Worm (Caenorhabditis elegans) whole organism, L2 larva: ENCODE results near the gene nhr-44.

Experiments used
- fos-1 ChIP-seq: fragments of 150-350 bp; optimal IDR thresholded peaks from 2 replicates; lab custom pipeline; 2014; ENCODE audit warnings: missing biosample characterization, missing genetic modification characterization
- ztf-11 ChIP-seq: sonication (generic microtip); optimal IDR thresholded peaks from 2 replicates; lab custom pipeline; 2017; ENCODE audit warnings: missing biosample characterization, missing genetic modification characterization

DNA sequence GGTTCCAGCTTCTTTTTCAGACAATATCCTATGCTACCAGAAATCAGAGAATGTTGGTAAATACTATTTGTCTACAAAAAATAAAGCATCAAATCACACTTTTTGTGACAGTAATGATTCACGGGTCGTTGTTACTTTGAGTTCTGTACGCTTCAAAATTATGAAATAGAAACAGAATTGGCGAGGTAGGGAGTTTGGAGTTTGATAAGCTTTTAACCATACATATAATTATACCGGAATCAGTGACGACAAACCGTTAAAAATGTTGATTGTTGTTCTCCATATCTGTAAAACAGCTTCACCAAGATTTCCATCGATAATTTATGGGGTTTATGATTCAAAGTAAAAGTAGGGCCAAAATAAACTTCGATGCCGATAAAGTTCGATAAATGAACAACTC is 14.0 kb upstream of the nhr-44 start:
- TF ChIP-seq ztf-11 (tag; lab: Kevin White, UChicago), result no peak
- TF ChIP-seq fos-1 (tag; lab: Kevin White, UChicago), result no peak
